Worm (Caenorhabditis elegans): ENCODE measurements around the gene hrpu-1.

DNA sequence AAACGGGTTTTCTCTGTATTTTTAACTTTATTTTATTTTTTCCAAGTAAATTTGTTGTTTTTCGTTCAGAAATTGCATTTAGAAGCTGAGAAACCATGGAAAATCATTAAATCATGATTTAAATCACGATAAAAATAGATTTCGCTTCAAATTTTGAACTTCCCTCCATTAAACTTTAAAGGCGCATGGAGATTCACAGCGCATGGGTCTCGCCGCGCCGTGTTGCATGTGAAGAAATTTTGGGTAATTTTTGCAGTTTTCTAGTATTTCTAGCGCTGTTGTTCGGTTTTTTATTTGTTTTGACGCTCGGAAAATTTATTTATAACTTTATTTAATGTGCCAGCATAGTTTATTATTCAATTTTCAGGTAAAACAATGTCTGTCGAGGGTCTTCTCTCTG lies 2.4 kb upstream of the hrpu-1 start, which contains the start of gene eef-1B.2:
- no peak for TF ChIP-seq pha-2 (tag; optimal IDR thresholded peaks at IDR 0.05)
- no peak for TF ChIP-seq elt-2 (tag; optimal IDR thresholded peaks at IDR 0.05)
- TF ChIP-seq nfya-1 (tag; optimal IDR thresholded peaks at IDR 0.05) = peak; percentile 46
- no peak for TF ChIP-seq tbx-2 (tag; optimal IDR thresholded peaks at IDR 0.05)
- TF ChIP-seq ama-1 (optimal IDR thresholded peaks at IDR 0.05) = no peak

Measured in whole organism, late embryonic.